Worm (Caenorhabditis elegans) whole organism, L4 larva: ENCODE results near the gene abhd-12.

ENCODE experiments used
- D1046.2 ChIP-seq: fragments of 200-800 bp; sonication (Bioruptor generic); IDR thresholded peaks from 2 replicates; pipeline ENCODE4 v1.3.6; 2022; ENCODE audit warnings: missing genetic modification characterization, missing compliant biosample characterization
- F44E2.7 ChIP-seq: fragments of 200-800 bp; sonication (Bioruptor generic); IDR thresholded peaks from 2 replicates; pipeline ENCODE4 v2.1.2; 2022; ENCODE audit warnings: missing genetic modification characterization, missing compliant biosample characterization
- R02D3.7 ChIP-seq: fragments of 150-350 bp; sonication (generic microtip); optimal IDR thresholded peaks from 3 replicates; lab custom pipeline; 2014; ENCODE audit warnings: missing biosample characterization, missing genetic modification characterization
- Y105C5A.15 ChIP-seq: fragments of 200-800 bp; sonication (Bioruptor generic); IDR thresholded peaks from 2 replicates; pipeline ENCODE4 v1.3.6; 2022; ENCODE audit warnings: missing genetic modification characterization, missing compliant biosample characterization
- Y48G9A.11 ChIP-seq: fragments of 200-800 bp; sonication (Bioruptor generic); IDR thresholded peaks from 2 replicates; pipeline ENCODE4 v1.3.6; 2022; ENCODE audit warnings: missing genetic modification reagents, missing genetic modification characterization, missing compliant biosample characterization
- ZK337.2 ChIP-seq: fragments of 200-800 bp; sonication (Bioruptor generic); IDR thresholded peaks from 2 replicates; pipeline ENCODE4 v1.3.6; 2022; ENCODE audit warnings: missing genetic modification reagents, missing genetic modification characterization, missing compliant biosample characterization
- aha-1 ChIP-seq: fragments of 150-350 bp; peaks from one replicate; lab custom pipeline; 2014; ENCODE audit warnings: missing biosample characterization, missing genetic modification characterization
- arid-1 ChIP-seq: fragments of 200-800 bp; sonication (Bioruptor generic); conservative IDR thresholded peaks from 2 replicates; pipeline ENCODE4 v1.3.6; 2022; ENCODE audit warnings: missing genetic modification reagents, missing genetic modification characterization, missing compliant biosample characterization
- ceh-20 ChIP-seq: fragments of 200-800 bp; sonication (Bioruptor generic); IDR thresholded peaks from 2 replicates; pipeline ENCODE4 v1.3.6; 2022; ENCODE audit warnings: missing genetic modification reagents, missing genetic modification characterization, missing compliant biosample characterization
- ceh-28 ChIP-seq: fragments of 150-350 bp; optimal IDR thresholded peaks from 2 replicates; lab custom pipeline; 2014; ENCODE audit warnings: missing biosample characterization, missing genetic modification reagents, missing genetic modification characterization
- dmd-6 ChIP-seq: fragments of 200-800 bp; sonication (Bioruptor generic); IDR thresholded peaks from 2 replicates; pipeline ENCODE4 v1.3.6; 2022; ENCODE audit warnings: missing genetic modification reagents, missing genetic modification characterization, missing compliant biosample characterization
- dmd-9 ChIP-seq: fragments of 200-800 bp; sonication (Bioruptor generic); IDR thresholded peaks from 2 replicates; pipeline ENCODE4 v1.3.6; 2022; ENCODE audit warnings: missing genetic modification reagents, missing genetic modification characterization, missing compliant biosample characterization
- dpl-1 ChIP-seq: fragments of 150-350 bp; optimal IDR thresholded peaks from 2 replicates; lab custom pipeline; 2014; ENCODE audit warnings: missing biosample characterization, missing genetic modification reagents, missing genetic modification characterization
- egl-43 ChIP-seq: fragments of 200-800 bp; sonication (Bioruptor generic); IDR thresholded peaks from 2 replicates; pipeline ENCODE4 v1.3.6; 2022; ENCODE audit warnings: missing genetic modification reagents, missing genetic modification characterization, missing compliant biosample characterization
- hif-1 ChIP-seq, 2 experiments: sonication (generic microtip); optimal IDR thresholded peaks; 2 replicates each; lab custom pipeline; 2016 to 2017; ENCODE audit warnings: missing compliant biosample characterization in 2 of 2, missing genetic modification characterization in 2 of 2, missing genetic modification reagents in 2 of 2, missing genotype in 2 of 2, mild to moderate bottlenecking in 1 of 2
- hlh-11 ChIP-seq: fragments of 200-800 bp; sonication (Bioruptor generic); optimal IDR thresholded peaks from 2 replicates; lab custom pipeline; 2018; ENCODE audit warnings: mild to moderate bottlenecking, missing genetic modification characterization, missing compliant biosample characterization
- hlh-30 ChIP-seq: sonication (generic microtip); optimal IDR thresholded peaks from 2 replicates; lab custom pipeline; 2017; ENCODE audit warnings: antibody characterized with exemption, mild to moderate bottlenecking, missing genetic modification characterization, missing compliant biosample characterization; ENCODE audit not compliant: insufficient read depth
- jun-1 ChIP-seq: fragments of 150-350 bp; optimal IDR thresholded peaks from 2 replicates; lab custom pipeline; 2014; ENCODE audit warnings: missing biosample characterization, missing genetic modification reagents, missing genetic modification characterization
- lin-1 ChIP-seq: fragments of 200-800 bp; sonication (Bioruptor generic); IDR thresholded peaks from 2 replicates; pipeline ENCODE4 v1.3.6; 2022; ENCODE audit warnings: missing genetic modification reagents, missing genetic modification characterization, missing compliant biosample characterization
- lin-13 ChIP-seq: fragments of 150-350 bp; optimal IDR thresholded peaks from 2 replicates; lab custom pipeline; 2014; ENCODE audit warnings: missing biosample characterization, missing genetic modification reagents, missing genetic modification characterization
- lin-15B ChIP-seq: fragments of 150-350 bp; sonication (generic microtip); optimal IDR thresholded peaks from 3 replicates; lab custom pipeline; 2014; ENCODE audit warnings: missing biosample characterization, missing genetic modification characterization
- lir-3 ChIP-seq: sonication (generic microtip); optimal IDR thresholded peaks from 2 replicates; lab custom pipeline; 2016; ENCODE audit warnings: mild to moderate bottlenecking, missing genetic modification characterization, missing compliant biosample characterization
- madf-9 ChIP-seq: fragments of 200-800 bp; sonication (Bioruptor generic); conservative IDR thresholded peaks from 2 replicates; pipeline ENCODE4 v1.3.6; 2022; ENCODE audit warnings: missing genetic modification reagents, missing genetic modification characterization, missing compliant biosample characterization
- mdl-1 ChIP-seq, 2 experiments: fragments of 150-350 bp in 1 of 2; sonication (generic microtip) in 1 of 2; optimal IDR thresholded peaks; 2 replicates each; lab custom pipeline; 2014 to 2017; ENCODE audit warnings: missing biosample characterization in 2 of 2, missing genetic modification characterization in 2 of 2
- mdt-29 ChIP-seq: fragments of 200-800 bp; sonication (Bioruptor generic); IDR thresholded peaks from 2 replicates; pipeline ENCODE4 v1.3.6; 2022; ENCODE audit warnings: missing genetic modification reagents, missing genetic modification characterization, missing compliant biosample characterization
- mep-1 ChIP-seq: fragments of 150-350 bp; sonication (generic microtip); optimal IDR thresholded peaks from 3 replicates; lab custom pipeline; 2014; ENCODE audit warnings: missing biosample characterization, missing genetic modification characterization
- mes-2 ChIP-seq: sonication (generic microtip); optimal IDR thresholded peaks from 2 replicates; lab custom pipeline; 2016; ENCODE audit warnings: missing genotype, mild to moderate bottlenecking, missing genetic modification characterization, missing compliant biosample characterization; ENCODE audit not compliant: poor library complexity, severe bottlenecking
- mxl-3 ChIP-seq: fragments of 200-800 bp; sonication (Bioruptor generic); optimal IDR thresholded peaks from 2 replicates; lab custom pipeline; 2018; ENCODE audit warnings: mild to moderate bottlenecking, missing genetic modification characterization, missing compliant biosample characterization
- nhr-10 ChIP-seq: fragments of 150-350 bp; optimal IDR thresholded peaks from 2 replicates; lab custom pipeline; 2014; ENCODE audit warnings: missing biosample characterization, missing genetic modification characterization
- nhr-102 ChIP-seq: sonication (generic microtip); optimal IDR thresholded peaks from 2 replicates; lab custom pipeline; 2016; ENCODE audit warnings: mild to moderate bottlenecking, missing genetic modification characterization, moderate library complexity, missing compliant biosample characterization
- nhr-111 ChIP-seq: fragments of 200-800 bp; sonication (Bioruptor generic); optimal IDR thresholded peaks from 2 replicates; lab custom pipeline; 2018; ENCODE audit warnings: mild to moderate bottlenecking, missing genetic modification characterization, missing compliant biosample characterization
- nhr-25 ChIP-seq: sonication (generic microtip); optimal IDR thresholded peaks from 2 replicates; lab custom pipeline; 2017; ENCODE audit warnings: missing genetic modification characterization, mild to moderate bottlenecking, missing compliant biosample characterization, antibody characterized with exemption, moderate library complexity, borderline replicate concordance; ENCODE audit not compliant: insufficient read depth
- nhr-42 ChIP-seq: fragments of 200-800 bp; sonication (Bioruptor generic); IDR thresholded peaks from 2 replicates; pipeline ENCODE4 v1.3.6; 2022; ENCODE audit warnings: missing genetic modification characterization, missing compliant biosample characterization
- pha-4 ChIP-seq, 2 experiments: fragments of 150-350 bp in 1 of 2; fragments of 200-800 bp in 1 of 2; sonication (Bioruptor generic) in 1 of 2; IDR thresholded peaks in 1 of 2; optimal IDR thresholded peaks in 1 of 2; 2 replicates each; pipeline versions ENCODE4 v1.3.6 to Lab custom; 2014 to 2022; ENCODE audit warnings: missing genetic modification characterization in 2 of 2, missing genetic modification reagents in 2 of 2, missing biosample characterization in 1 of 2, missing compliant biosample characterization in 1 of 2
- php-3 ChIP-seq: fragments of 200-800 bp; sonication (Bioruptor generic); IDR thresholded peaks from 2 replicates; pipeline ENCODE4 v1.3.6; 2022; ENCODE audit warnings: missing genetic modification reagents, missing genetic modification characterization, missing compliant biosample characterization
- pqm-1 ChIP-seq: sonication (generic microtip); optimal IDR thresholded peaks from 2 replicates; lab custom pipeline; 2017; ENCODE audit warnings: missing biosample characterization, missing genetic modification characterization
- saeg-2 ChIP-seq: fragments of 200-800 bp; sonication (Bioruptor generic); IDR thresholded peaks from 2 replicates; pipeline ENCODE4 v1.3.6; 2022; ENCODE audit warnings: missing genetic modification reagents, missing genetic modification characterization, missing compliant biosample characterization
- set-16 ChIP-seq: fragments of 200-800 bp; sonication (Bioruptor generic); IDR thresholded peaks from 2 replicates; pipeline ENCODE4 v1.3.6; 2022; ENCODE audit warnings: missing genetic modification reagents, missing genetic modification characterization, missing compliant biosample characterization
- snpc-1.2 ChIP-seq: fragments of 200-800 bp; sonication (Bioruptor generic); IDR thresholded peaks from 2 replicates; pipeline ENCODE4 v1.3.6; 2022; ENCODE audit warnings: missing genetic modification reagents, missing genetic modification characterization, missing compliant biosample characterization
- snpc-4 ChIP-seq: fragments of 150-350 bp; optimal IDR thresholded peaks from 2 replicates; lab custom pipeline; 2014; ENCODE audit warnings: missing biosample characterization, missing genetic modification characterization
- spr-3 ChIP-seq: fragments of 200-800 bp; sonication (Bioruptor generic); optimal IDR thresholded peaks from 2 replicates; lab custom pipeline; 2018; ENCODE audit warnings: mild to moderate bottlenecking, missing genetic modification characterization, missing compliant biosample characterization
- unc-130 ChIP-seq: sonication (generic microtip); optimal IDR thresholded peaks from 2 replicates; lab custom pipeline; 2016; ENCODE audit warnings: missing genetic modification reagents, missing genetic modification characterization, missing compliant biosample characterization
- unc-39 ChIP-seq: sonication (generic microtip); optimal IDR thresholded peaks from 2 replicates; lab custom pipeline; 2017; ENCODE audit warnings: missing biosample characterization, missing genetic modification characterization
- zag-1 ChIP-seq: fragments of 150-350 bp; optimal IDR thresholded peaks from 2 replicates; lab custom pipeline; 2014; ENCODE audit warnings: missing biosample characterization, missing genetic modification characterization
- zfp-2 ChIP-seq: sonication (generic microtip); optimal IDR thresholded peaks from 2 replicates; lab custom pipeline; 2016; ENCODE audit warnings: mild to moderate bottlenecking, missing genetic modification characterization, missing compliant biosample characterization
- zfp-3 ChIP-seq: fragments of 200-800 bp; sonication (Bioruptor generic); conservative IDR thresholded peaks from 2 replicates; pipeline ENCODE4 v1.3.6; 2022; ENCODE audit warnings: missing genetic modification reagents, missing genetic modification characterization, missing compliant biosample characterization
- zip-2 ChIP-seq: fragments of 150-350 bp; optimal IDR thresholded peaks from 2 replicates; lab custom pipeline; 2014; ENCODE audit warnings: missing biosample characterization, missing genetic modification characterization

Gene abhd-12

ce11 chrV:7977701-7978461 lies 5.8 kb upstream of the abhd-12 start, which contains the start of gene let-413 (continued):
- TF ChIP-seq lir-3 (tag; lab: Kevin White, UChicago) = no peak
- no peak for TF ChIP-seq nhr-42 (GFP tag; lab: Robert Waterston, UW)
- TF ChIP-seq unc-39 (tag; lab: Kevin White, UChicago) = no peak
- no peak for TF ChIP-seq madf-9 (GFP tag; lab: Robert Waterston, UW)
- TF ChIP-seq lin-15B (tag; lab: Kevin White, UChicago) = no peak
- TF ChIP-seq saeg-2 = no peak
- TF ChIP-seq zfp-3 (GFP tag; lab: Robert Waterston, UW) = no peak
- TF ChIP-seq dmd-6 = peak; percentile 28; the same call in 1 of the 2 replicates
- peak; percentile 8 for TF ChIP-seq hlh-30
- TF ChIP-seq nhr-10 = no peak
- peak; percentile 44 for TF ChIP-seq hlh-11 (tag; lab: Kevin White, UChicago)
- peak; percentile 90 for TF ChIP-seq aha-1 (tag; lab: Kevin White, UChicago)
- TF ChIP-seq R02D3.7 (tag; lab: Kevin White, UChicago) = no peak
- no peak for TF ChIP-seq nhr-111
- no peak for TF ChIP-seq php-3 (GFP tag; lab: Robert Waterston, UW)
- peak; percentile 52 for TF ChIP-seq mes-2 (tag; lab: Kevin White, UChicago)
- TF ChIP-seq mep-1 = peak; percentile 20
- no peak for TF ChIP-seq ceh-28 (tag; lab: Kevin White, UChicago)
- TF ChIP-seq Y105C5A.15 = no peak
- TF ChIP-seq jun-1 (tag; lab: Kevin White, UChicago) = no peak
- no peak for TF ChIP-seq snpc-1.2 (GFP tag; lab: Robert Waterston, UW)
- TF ChIP-seq unc-130 (GFP tag; lab: Kevin White, UChicago) = no peak
- no peak for TF ChIP-seq spr-3 (GFP tag; lab: Kevin White, UChicago)
- TF ChIP-seq ZK337.2 (GFP tag; lab: Robert Waterston, UW) = no peak

- TF ChIP-seq Y48G9A.11 (GFP tag; lab: Robert Waterston, UW) (no peak), mep-1 (peak; percentile 64), lir-3 (tag; lab: Kevin White, UChicago) (no peak), unc-130 (GFP tag; lab: Kevin White, UChicago) (no peak), mdl-1 (tag; optimal IDR thresholded peaks at IDR 0.05; lab: Kevin White, UChicago) (no peak), pqm-1 (tag; lab: Kevin White, UChicago) (no peak), hif-1 (tag; optimal IDR thresholded peaks at IDR 0.05; lab: Kevin White, UChicago) (no peak), F44E2.7 (GFP tag; lab: Robert Waterston, UW) (0 out of 2 replicates have a peak, but pooled peaks have one; percentile 35), lin-13 (GFP tag; lab: Kevin White, UChicago) (no peak), lin-1 (GFP tag; lab: Robert Waterston, UW) (no peak), aha-1 (tag; lab: Kevin White, UChicago) (no peak), pha-4 (GFP tag; IDR thresholded peaks at IDR 0.05; lab: Robert Waterston, UW) (no peak), pha-4 (tag; optimal IDR thresholded peaks at IDR 0.05; lab: Kevin White, UChicago) (peak; percentile 0), mdt-29 (no peak), hlh-11 (tag; lab: Kevin White, UChicago) (peak; percentile 52), nhr-25 (tag; lab: Kevin White, UChicago) (peak; percentile 85), set-16 (GFP tag; lab: Robert Waterston, UW) (no peak), snpc-4 (tag; lab: Kevin White, UChicago) (no peak), egl-43 (GFP tag; lab: Robert Waterston, UW) (0 out of 2 replicates have a peak, but pooled peaks have one; percentile 49), zag-1 (no peak), D1046.2 (GFP tag; lab: Robert Waterston, UW) (no peak), nhr-111 (no peak), zfp-2 (tag; lab: Kevin White, UChicago) (no peak), zfp-3 (GFP tag; lab: Robert Waterston, UW) (no peak), mxl-3 (GFP tag; lab: Kevin White, UChicago) (peak; percentile 72), ceh-20 (GFP tag; lab: Robert Waterston, UW) (no peak), nhr-102 (tag; lab: Kevin White, UChicago) (no peak), dpl-1 (no peak), Y105C5A.15 (no peak), arid-1 (GFP tag; lab: Robert Waterston, UW) (no peak), zip-2 (no peak), dmd-9 (no peak)
Observed at ce11 chrV:7978798-7979197, 4.9 kb upstream of the abhd-12 start.
